Worm (Caenorhabditis elegans): ENCODE measurements around the gene F40G9.6.

DNA sequence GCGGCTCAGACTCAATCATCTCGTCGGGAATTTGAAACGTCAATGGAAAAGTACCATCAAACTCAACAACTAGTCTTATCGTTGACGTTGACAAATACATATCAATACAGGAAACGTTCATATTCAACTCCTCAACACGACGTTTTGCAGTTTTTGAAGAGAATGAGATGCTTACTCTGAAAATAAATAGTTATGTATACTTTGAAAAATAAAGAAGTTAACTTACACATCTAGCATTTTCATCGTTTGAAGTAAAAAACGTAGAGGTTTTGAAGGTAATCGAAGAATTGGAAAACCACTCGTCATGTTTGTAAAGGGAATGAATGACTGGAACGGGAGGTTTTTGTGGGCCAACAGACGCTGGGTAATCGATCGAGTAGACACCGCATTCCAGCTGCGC lies 38.4 kb upstream of the F40G9.6 start, which contains the start of gene fbxb-81:
- no peak for TF ChIP-seq nhr-77 (tag; optimal IDR thresholded peaks at IDR 0.05)
- TF ChIP-seq rnt-1 (tag; optimal IDR thresholded peaks at IDR 0.05), result no peak
- no peak for TF ChIP-seq mep-1 (tag; optimal IDR thresholded peaks at IDR 0.05)
- no peak for TF ChIP-seq nhr-90 (tag; optimal IDR thresholded peaks at IDR 0.05; ENCODE audit: poor library complexity)
- no peak for TF ChIP-seq mab-9 (GFP tag; IDR thresholded peaks at IDR 0.05)
- TF ChIP-seq lin-39 (tag; optimal IDR thresholded peaks at IDR 0.05), result no peak
- no peak for TF ChIP-seq ztf-11 (tag; optimal IDR thresholded peaks at IDR 0.05)
- TF ChIP-seq egl-27 (tag; optimal IDR thresholded peaks at IDR 0.05), result no peak
